Worm (Caenorhabditis elegans): Measurements from ENCODE around the gene cng-3.

The cng-3 gene

DNA sequence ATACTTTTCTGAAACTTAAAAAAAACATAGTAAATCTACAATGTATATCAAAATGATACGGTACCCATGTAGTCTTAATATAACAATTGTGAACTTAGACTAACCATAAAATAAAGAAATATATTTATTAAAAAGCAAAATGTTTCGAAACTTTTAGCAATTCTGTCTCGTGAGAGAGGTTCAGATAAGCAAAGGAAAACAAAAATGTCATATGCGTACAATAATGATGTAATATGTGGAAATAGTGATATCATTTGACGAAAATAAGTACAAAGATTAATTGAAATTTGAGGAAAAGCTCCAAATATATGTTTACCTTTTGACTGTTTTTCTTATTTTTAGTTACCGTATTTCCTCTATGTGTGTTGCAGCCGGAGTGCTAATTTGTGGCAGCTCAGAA, 33.3 kb upstream of the cng-3 start (continued):
- TF ChIP-seq ceh-45 (GFP tag; IDR thresholded peaks at IDR 0.05) (no peak), Y22D7AL.16 (tag; optimal IDR thresholded peaks at IDR 0.05) (no peak)

DNA sequence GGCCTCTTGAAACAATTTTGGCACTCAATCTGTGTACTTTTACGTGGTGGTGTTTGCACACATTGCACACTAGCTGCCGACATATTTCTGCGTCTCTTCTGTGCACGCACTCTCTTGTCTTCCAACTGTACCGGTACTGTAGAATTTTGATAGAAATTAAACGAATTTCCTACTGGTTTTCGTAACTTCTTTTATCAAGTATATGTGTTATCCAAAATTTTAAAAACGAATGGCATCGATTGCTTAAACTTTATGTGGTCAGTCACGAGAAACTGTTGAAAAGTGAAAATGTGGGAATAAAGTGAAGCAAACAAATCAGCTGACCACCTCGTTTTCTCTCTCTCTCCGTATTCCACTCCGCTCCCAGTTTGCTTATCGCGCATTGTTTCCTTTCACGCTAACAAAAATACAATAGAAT, 32.5 kb upstream of the cng-3 start:
- TF ChIP-seq rnt-1 (tag; optimal IDR thresholded peaks at IDR 0.05) (peak; percentile 15), ceh-9 (tag; optimal IDR thresholded peaks at IDR 0.05) (no peak), hlh-30 (tag; optimal IDR thresholded peaks at IDR 0.05; ENCODE audit: insufficient read depth) (peak; percentile 76)

DNA sequence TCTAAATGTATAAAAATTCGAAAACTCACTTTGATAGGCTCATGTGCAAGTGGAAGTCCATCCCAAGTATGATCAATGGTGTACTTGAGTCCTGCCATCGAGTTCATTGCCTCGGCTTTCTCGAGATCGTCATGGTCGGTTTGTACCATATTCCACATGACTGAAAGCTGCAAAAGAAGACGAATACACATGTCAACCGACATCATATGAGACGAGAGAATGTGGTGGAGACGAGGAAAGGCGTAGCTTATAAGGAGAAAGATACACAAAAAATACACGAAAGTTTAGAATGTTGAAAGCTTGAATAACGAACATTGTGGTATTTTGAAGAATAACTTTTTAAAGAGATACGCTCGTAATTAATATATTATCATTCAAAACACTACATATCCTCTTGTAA, 32.0 kb upstream of the cng-3 start, which contains the start of gene C33A12.3:
Gene C33A12.3, minus strand, starts transcription at position 167 of the 400 bp plus-strand sequence.
- TF ChIP-seq fkh-10 (GFP tag; optimal IDR thresholded peaks at IDR 0.05) (no peak), ceh-45 (GFP tag; IDR thresholded peaks at IDR 0.05) (no peak), elt-2 (tag; optimal IDR thresholded peaks at IDR 0.05) (no peak), elt-4 (tag; optimal IDR thresholded peaks at IDR 0.05) (no peak), ceh-6 (GFP tag; optimal IDR thresholded peaks at IDR 0.05) (no peak), ceh-30 (tag; optimal IDR thresholded peaks at IDR 0.05) (no peak), Y22D7AL.16 (tag; optimal IDR thresholded peaks at IDR 0.05) (no peak), ceh-48 (tag; optimal IDR thresholded peaks at IDR 0.05) (no peak)

DNA sequence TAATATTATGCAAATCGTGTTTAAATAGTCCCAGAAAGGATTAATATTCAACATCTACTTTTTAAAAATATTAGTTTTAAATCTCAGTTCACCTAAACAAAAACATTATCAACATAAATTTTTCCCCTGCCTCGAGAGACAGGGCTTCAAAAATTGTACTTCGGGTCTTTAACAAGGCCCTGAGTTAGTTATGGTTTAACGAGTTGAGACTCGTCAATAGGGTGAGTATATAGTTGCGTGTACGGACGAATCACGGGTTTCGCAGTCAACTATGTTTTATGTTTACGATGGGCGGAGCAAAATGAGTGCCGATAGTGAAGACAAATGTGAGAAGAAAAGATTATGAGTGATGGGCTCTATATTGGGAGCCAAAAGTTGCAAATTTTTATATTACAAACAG, 30.8 kb upstream of the cng-3 start:
- TF ChIP-seq ama-1 (optimal IDR thresholded peaks at IDR 0.05) (no peak), pag-3 (tag; optimal IDR thresholded peaks at IDR 0.05; ENCODE audit: borderline replicate concordance) (no peak), ceh-14 (tag; optimal IDR thresholded peaks at IDR 0.05) (no peak), sdc-2 (tag; optimal IDR thresholded peaks at IDR 0.05) (no peak), hlh-13 (GFP tag; optimal IDR thresholded peaks at IDR 0.05) (no peak), F13H6.1 (tag; optimal IDR thresholded peaks at IDR 0.05) (no peak), nhr-232 (tag; optimal IDR thresholded peaks at IDR 0.05) (no peak), T23F11.4 (GFP tag; optimal IDR thresholded peaks at IDR 0.05) (no peak), ceh-18 (tag; optimal IDR thresholded peaks at IDR 0.05) (no peak), elt-4 (tag; optimal IDR thresholded peaks at IDR 0.05) (no peak), sox-2 (GFP tag; IDR thresholded peaks at IDR 0.05) (no peak), fkh-10 (GFP tag; optimal IDR thresholded peaks at IDR 0.05) (no peak), ztf-16 (tag; optimal IDR thresholded peaks at IDR 0.05) (no peak), odd-2 (tag; optimal IDR thresholded peaks at IDR 0.05) (no peak), ttx-3 (tag; optimal IDR thresholded peaks at IDR 0.05) (no peak)

- TF ChIP-seq ceh-31 (tag; optimal IDR thresholded peaks at IDR 0.05) (peak; percentile 31), ceh-48 (tag; optimal IDR thresholded peaks at IDR 0.05) (peak; percentile 1), nfya-1 (tag; optimal IDR thresholded peaks at IDR 0.05) (peak; percentile 69), pat-9 (tag; optimal IDR thresholded peaks at IDR 0.05) (no peak), sdc-2 (tag; optimal IDR thresholded peaks at IDR 0.05) (peak; percentile 7), unc-3 (GFP tag; conservative IDR thresholded peaks at IDR 0.05) (no peak), unc-3 (tag; optimal IDR thresholded peaks at IDR 0.05) (no peak), pros-1 (tag; optimal IDR thresholded peaks at IDR 0.05) (peak; percentile 77), rnt-1 (tag; optimal IDR thresholded peaks at IDR 0.05) (no peak), unc-42 (tag; optimal IDR thresholded peaks at IDR 0.05) (peak; percentile 67), ama-1 (optimal IDR thresholded peaks at IDR 0.05) (peak; percentile 67), ceh-22 (tag; optimal IDR thresholded peaks at IDR 0.05) (no peak), ahr-1 (tag; optimal IDR thresholded peaks at IDR 0.05) (no peak), unc-55 (GFP tag; optimal IDR thresholded peaks at IDR 0.05) (peak; percentile 27)
Measured at ce11 chrIV:9511221-9511638, 30.4 kb upstream of the cng-3 start.

DNA sequence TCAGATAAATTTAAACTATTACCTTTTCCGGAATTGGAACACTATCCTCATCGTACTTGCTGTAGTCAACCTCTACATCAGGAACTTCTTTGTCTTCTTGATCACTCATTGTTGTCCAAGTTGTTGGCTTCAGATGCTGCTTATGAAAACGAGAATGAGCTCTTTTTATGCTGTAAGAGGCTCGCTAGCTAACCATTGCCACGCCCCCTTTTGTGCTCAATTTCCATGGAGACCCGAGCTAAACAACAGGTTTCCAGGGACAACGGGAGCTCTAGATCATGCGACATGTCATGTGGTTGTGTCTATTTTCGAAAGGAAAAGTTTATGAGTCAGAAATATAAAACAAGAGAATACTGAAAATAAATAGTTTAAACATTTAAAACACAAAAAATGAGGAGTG, 29.6 kb upstream of the cng-3 start, which contains the start of gene C33A12.4:
Gene C33A12.4, minus strand, starts transcription at position 131 of the 400 bp plus-strand sequence.
- TF ChIP-seq ceh-22 (tag; optimal IDR thresholded peaks at IDR 0.05) (no peak), dve-1 (tag; optimal IDR thresholded peaks at IDR 0.05) (no peak), pha-2 (tag; optimal IDR thresholded peaks at IDR 0.05) (no peak), zip-5 (tag; optimal IDR thresholded peaks at IDR 0.05) (no peak), nfya-1 (tag; optimal IDR thresholded peaks at IDR 0.05) (no peak), ahr-1 (tag; optimal IDR thresholded peaks at IDR 0.05) (no peak), eyg-1 (tag; optimal IDR thresholded peaks at IDR 0.05) (no peak), pqm-1 (tag; optimal IDR thresholded peaks at IDR 0.05) (no peak), ceh-31 (tag; optimal IDR thresholded peaks at IDR 0.05) (no peak), ceh-2 (tag; optimal IDR thresholded peaks at IDR 0.05) (no peak), ceh-24 (tag; optimal IDR thresholded peaks at IDR 0.05) (no peak), pat-9 (tag; optimal IDR thresholded peaks at IDR 0.05) (no peak), K09A11.1 (tag; optimal IDR thresholded peaks at IDR 0.05; ENCODE audit: insufficient read depth) (no peak), ama-1 (optimal IDR thresholded peaks at IDR 0.05) (no peak), ztf-16 (tag; optimal IDR thresholded peaks at IDR 0.05) (no peak), tbx-7 (tag; optimal IDR thresholded peaks at IDR 0.05) (no peak)

Data from whole organism, late embryonic.